Worm (Caenorhabditis elegans) whole organism, midembryonic: ENCODE measurements around the gene Y54E2A.7.

Source experiments
- T22C8.4 ChIP-seq: fragments of 200-800 bp; sonication (Bioruptor generic); IDR thresholded peaks from 2 replicates; pipeline ENCODE4 v1.3.6; 2022; ENCODE audit warnings: missing genetic modification characterization, missing compliant biosample characterization
- flt-1 ChIP-seq: fragments of 200-800 bp; sonication (Bioruptor generic); IDR thresholded peaks from 2 replicates; pipeline ENCODE4 v1.3.6; 2022; ENCODE audit warnings: missing genetic modification characterization, missing compliant biosample characterization
- med-1 ChIP-seq: sonication (generic microtip); optimal IDR thresholded peaks from 2 replicates; lab custom pipeline; 2017; ENCODE audit warnings: missing genetic modification characterization, mild to moderate bottlenecking, missing compliant biosample characterization, antibody characterized with exemption, missing genetic modification reagents; ENCODE audit not compliant: insufficient read depth
- ref-1 ChIP-seq: fragments of 200-800 bp; sonication (Bioruptor generic); conservative IDR thresholded peaks from 2 replicates; pipeline ENCODE4 v1.3.6; 2022; ENCODE audit warnings: missing genetic modification reagents, missing genetic modification characterization, missing compliant biosample characterization
- ztf-23 ChIP-seq: fragments of 200-800 bp; sonication (Bioruptor generic); IDR thresholded peaks from 2 replicates; pipeline ENCODE4 v1.3.6; 2022; ENCODE audit warnings: missing genetic modification reagents, missing genetic modification characterization, missing compliant biosample characterization

- no peak for TF ChIP-seq flt-1
- no peak for TF ChIP-seq med-1 (GFP tag; lab: Kevin White, UChicago)
- no peak for TF ChIP-seq T22C8.4 (GFP tag; lab: Robert Waterston, UW)
- TF ChIP-seq ztf-23 (GFP tag; lab: Robert Waterston, UW), result no peak
- TF ChIP-seq ref-1 (GFP tag; lab: Robert Waterston, UW), result no peak
These were observed 15.1 kb downstream of the Y54E2A.7 start, which contains the start of gene Y54E2A.5 for ce11 chrII:14757711-14758110.
